Worm (Caenorhabditis elegans) whole organism, mixed stage, embryonic: Measurements from ENCODE around the gene F41H10.4.

ENCODE experiments used
- elt-1 ChIP-seq: sonication (generic microtip); optimal IDR thresholded peaks from 2 replicates; lab custom pipeline; 2017; ENCODE audit warnings: missing genetic modification characterization, mild to moderate bottlenecking, missing compliant biosample characterization, antibody characterized with exemption, moderate library complexity, borderline replicate concordance; ENCODE audit not compliant: insufficient read depth
- elt-3 ChIP-seq: fragments of 150-350 bp; optimal IDR thresholded peaks from 2 replicates; lab custom pipeline; 2014; ENCODE audit warnings: missing biosample characterization, missing genetic modification characterization
- flh-1 ChIP-seq: fragments of 200-800 bp; sonication (Bioruptor generic); optimal IDR thresholded peaks from 2 replicates; lab custom pipeline; 2018; ENCODE audit warnings: mild to moderate bottlenecking, missing genetic modification characterization, moderate library complexity, missing compliant biosample characterization
- lsy-2 ChIP-seq: fragments of 150-350 bp; optimal IDR thresholded peaks from 2 replicates; lab custom pipeline; 2014; ENCODE audit warnings: missing biosample characterization, missing genetic modification characterization
- mep-1 ChIP-seq: fragments of 150-350 bp; optimal IDR thresholded peaks from 2 replicates; lab custom pipeline; 2017; ENCODE audit warnings: missing biosample characterization, missing genetic modification reagents, missing genetic modification characterization, inconsistent platforms
- nhr-2 ChIP-seq: fragments of 150-350 bp; optimal IDR thresholded peaks from 2 replicates; lab custom pipeline; 2014; ENCODE audit warnings: missing biosample characterization, missing genetic modification characterization
- nhr-237 ChIP-seq: fragments of 150-350 bp; optimal IDR thresholded peaks from 2 replicates; lab custom pipeline; 2014; ENCODE audit warnings: missing biosample characterization, missing genetic modification characterization
- nhr-76 ChIP-seq: sonication (generic microtip); optimal IDR thresholded peaks from 2 replicates; lab custom pipeline; 2017; ENCODE audit warnings: missing biosample characterization, missing genetic modification characterization
- snpc-4 ChIP-seq: fragments of 150-350 bp; optimal IDR thresholded peaks from 2 replicates; lab custom pipeline; 2014; ENCODE audit warnings: missing biosample characterization, missing genetic modification characterization
- sptf-1 ChIP-seq: sonication (generic microtip); optimal IDR thresholded peaks from 2 replicates; lab custom pipeline; 2017; ENCODE audit warnings: mild to moderate bottlenecking, missing genetic modification characterization, moderate library complexity, missing compliant biosample characterization
- unc-39 ChIP-seq: fragments of 150-350 bp; optimal IDR thresholded peaks from 2 replicates; lab custom pipeline; 2014; ENCODE audit warnings: missing biosample characterization, missing genetic modification characterization
- unc-62 ChIP-seq: fragments of 150-350 bp; optimal IDR thresholded peaks from 2 replicates; lab custom pipeline; 2014; ENCODE audit warnings: missing biosample characterization, missing genetic modification reagents, missing genetic modification characterization
- zip-8 ChIP-seq: fragments of 150-350 bp; optimal IDR thresholded peaks from 2 replicates; lab custom pipeline; 2014; ENCODE audit warnings: missing biosample characterization, missing genetic modification characterization
- ztf-11 ChIP-seq: fragments of 150-350 bp; optimal IDR thresholded peaks from 2 replicates; lab custom pipeline; 2014; ENCODE audit warnings: missing biosample characterization, missing genetic modification characterization

DNA sequence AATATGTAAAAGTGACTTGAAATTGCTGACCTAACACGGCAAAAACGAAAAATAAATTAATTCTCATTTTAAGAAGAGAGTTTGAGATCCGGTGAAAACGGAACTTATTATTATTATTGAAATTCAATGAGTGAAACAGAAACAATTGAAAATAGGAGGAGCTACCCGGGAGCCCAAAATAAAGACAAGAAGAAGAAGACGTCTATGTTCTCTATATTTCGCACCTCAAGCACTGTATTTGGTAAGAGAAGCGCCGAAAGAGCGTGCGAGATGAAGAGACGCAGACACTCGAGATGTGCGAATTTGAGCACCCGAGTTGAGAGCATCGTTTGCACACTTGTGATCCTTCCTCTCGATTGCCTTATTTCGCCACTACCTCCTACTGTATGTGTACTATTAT is 51.3 kb downstream of the F41H10.4 start, which contains the start of gene spp-7:
- TF ChIP-seq unc-39 (tag; lab: Kevin White, UChicago) (no peak), nhr-2 (tag; lab: Kevin White, UChicago) (no peak), mep-1 (no peak), lsy-2 (no peak), flh-1 (GFP tag; lab: Kevin White, UChicago) (no peak), snpc-4 (tag; lab: Kevin White, UChicago) (no peak), nhr-237 (tag; lab: Kevin White, UChicago) (no peak), elt-1 (tag; lab: Kevin White, UChicago) (no peak), unc-62 (GFP tag; lab: Kevin White, UChicago) (no peak), nhr-76 (tag; lab: Kevin White, UChicago) (no peak), zip-8 (tag; lab: Kevin White, UChicago) (no peak), ztf-11 (tag; lab: Kevin White, UChicago) (no peak), elt-3 (tag; lab: Kevin White, UChicago) (no peak), sptf-1 (no peak)
